Worm (Caenorhabditis elegans) whole organism, L4 larva: ENCODE results near the gene C36B7.3.

Experiments used
- hif-1 ChIP-seq, 2 experiments: sonication (generic microtip); optimal IDR thresholded peaks; 2 replicates each; lab custom pipeline; 2016 to 2017; ENCODE audit warnings: missing compliant biosample characterization in 2 of 2, missing genetic modification characterization in 2 of 2, missing genetic modification reagents in 2 of 2, missing genotype in 2 of 2, mild to moderate bottlenecking in 1 of 2
- mdl-1 ChIP-seq, 2 experiments: fragments of 150-350 bp in 1 of 2; sonication (generic microtip) in 1 of 2; optimal IDR thresholded peaks; 2 replicates each; lab custom pipeline; 2014 to 2017; ENCODE audit warnings: missing biosample characterization in 2 of 2, missing genetic modification characterization in 2 of 2
- mes-2 ChIP-seq: sonication (generic microtip); optimal IDR thresholded peaks from 2 replicates; lab custom pipeline; 2016; ENCODE audit warnings: missing genotype, mild to moderate bottlenecking, missing genetic modification characterization, missing compliant biosample characterization; ENCODE audit not compliant: poor library complexity, severe bottlenecking
- nhr-11 ChIP-seq: fragments of 150-350 bp; optimal IDR thresholded peaks from 2 replicates; lab custom pipeline; 2014; ENCODE audit warnings: missing biosample characterization, missing genetic modification characterization
- pha-4 ChIP-seq, 2 experiments: fragments of 150-350 bp in 1 of 2; fragments of 200-800 bp in 1 of 2; sonication (Bioruptor generic) in 1 of 2; IDR thresholded peaks in 1 of 2; optimal IDR thresholded peaks in 1 of 2; 2 replicates each; pipeline versions ENCODE4 v1.3.6 to Lab custom; 2014 to 2022; ENCODE audit warnings: missing genetic modification characterization in 2 of 2, missing genetic modification reagents in 2 of 2, missing biosample characterization in 1 of 2, missing compliant biosample characterization in 1 of 2
- skn-1 ChIP-seq: fragments of 150-350 bp; optimal IDR thresholded peaks from 2 replicates; lab custom pipeline; 2014; ENCODE audit warnings: missing biosample characterization, missing genetic modification characterization

- no peak for TF ChIP-seq hif-1 (tag; optimal IDR thresholded peaks at IDR 0.05; lab: Kevin White, UChicago)
- no peak for TF ChIP-seq mes-2 (tag; lab: Kevin White, UChicago)
- no peak for TF ChIP-seq pha-4 (GFP tag; IDR thresholded peaks at IDR 0.05; lab: Robert Waterston, UW)
- TF ChIP-seq pha-4 (tag; optimal IDR thresholded peaks at IDR 0.05; lab: Kevin White, UChicago): no peak
- no peak for TF ChIP-seq skn-1 (tag; lab: Kevin White, UChicago)
- TF ChIP-seq nhr-11: no peak
- no peak for TF ChIP-seq mdl-1 (tag; optimal IDR thresholded peaks at IDR 0.05; lab: Kevin White, UChicago)
These were observed 39.2 kb downstream of the C36B7.3 start for ce11 chrX:7140682-7141254.
